Fruit fly (Drosophila melanogaster) whole organism, embryonic: ENCODE measurements around the gene CG13601.

Source experiments
- Antp ChIP-seq: fragments of 200-800 bp; sonication (Bioruptor generic); optimal IDR thresholded peaks from 3 replicates; lab custom pipeline; 2016; ENCODE audit warnings: missing biosample characterization, missing genetic modification characterization
- CG10147 ChIP-seq: fragments of 200-800 bp; sonication (Bioruptor generic); optimal IDR thresholded peaks from 2 replicates; lab custom pipeline; 2019; ENCODE audit warnings: missing biosample characterization, mild to moderate bottlenecking, missing genetic modification characterization, moderate library complexity
- CG10209 ChIP-seq: fragments of 200-800 bp; sonication (Bioruptor generic); optimal IDR thresholded peaks from 3 replicates; lab custom pipeline; 2017; ENCODE audit warnings: missing biosample characterization, mild to moderate bottlenecking, missing genetic modification characterization, missing genetic modification reagents
- CG10366 ChIP-seq: fragments of 200-800 bp; sonication (Bioruptor generic); IDR thresholded peaks from 2 replicates; pipeline ENCODE4 v1.3.6; 2022; ENCODE audit warnings: missing biosample characterization, missing genetic modification characterization
- CG10543 ChIP-seq: fragments of 200-800 bp; sonication (Bioruptor generic); optimal IDR thresholded peaks from 3 replicates; lab custom pipeline; 2017; ENCODE audit warnings: missing biosample characterization, mild to moderate bottlenecking, missing genetic modification characterization, moderate library complexity
- CG11093 ChIP-seq: fragments of 200-800 bp; sonication (Bioruptor generic); IDR thresholded peaks from 3 replicates; pipeline ENCODE4 v1.3.6; 2022; ENCODE audit warnings: missing biosample characterization, missing genetic modification characterization
- CG11398 ChIP-seq: fragments of 200-800 bp; sonication (Bioruptor generic); optimal IDR thresholded peaks from 2 replicates; lab custom pipeline; 2016; ENCODE audit warnings: missing biosample characterization, missing genetic modification characterization
- CG11723 ChIP-seq: fragments of 200-800 bp; sonication (Bioruptor generic); optimal IDR thresholded peaks from 2 replicates; lab custom pipeline; 2017; ENCODE audit warnings: missing biosample characterization, mild to moderate bottlenecking, missing genetic modification characterization
- CG13287 ChIP-seq: fragments of 200-800 bp; sonication (Bioruptor generic); IDR thresholded peaks from 2 replicates; pipeline ENCODE4 v1.3.6; 2022; ENCODE audit warnings: missing biosample characterization, missing genetic modification characterization; ENCODE audit not compliant: partially characterized antibody
- CG13775 ChIP-seq: fragments of 200-800 bp; sonication (Bioruptor generic); optimal IDR thresholded peaks from 3 replicates; lab custom pipeline; 2017; ENCODE audit warnings: missing biosample characterization, mild to moderate bottlenecking, missing genetic modification characterization
- CG14667 ChIP-seq: fragments of 200-800 bp; sonication (Bioruptor generic); IDR thresholded peaks from 2 replicates; pipeline ENCODE4 v1.3.6; 2022; ENCODE audit warnings: missing biosample characterization, missing genetic modification characterization
- CG17328 ChIP-seq: fragments of 200-800 bp; sonication (Bioruptor generic); IDR thresholded peaks from 2 replicates; pipeline ENCODE4 v1.3.6; 2022; ENCODE audit warnings: missing biosample characterization, missing genetic modification characterization
- CG1792 ChIP-seq: fragments of 200-800 bp; sonication (Bioruptor generic); optimal IDR thresholded peaks from 2 replicates; lab custom pipeline; 2016; ENCODE audit warnings: missing biosample characterization, missing genetic modification characterization
- CG18476 ChIP-seq: fragments of 200-800 bp; sonication (Bioruptor generic); optimal IDR thresholded peaks from 2 replicates; lab custom pipeline; 2016; ENCODE audit warnings: missing biosample characterization, mild to moderate bottlenecking, missing genetic modification characterization
- CG3281 ChIP-seq: fragments of 200-800 bp; sonication (Bioruptor generic); optimal IDR thresholded peaks from 3 replicates; lab custom pipeline; 2017; ENCODE audit warnings: missing biosample characterization, mild to moderate bottlenecking, missing genetic modification characterization
- CG34422 ChIP-seq: fragments of 200-800 bp; sonication (Bioruptor generic); IDR thresholded peaks from 3 replicates; pipeline ENCODE4 v1.3.6; 2022; ENCODE audit warnings: missing biosample characterization, missing genetic modification characterization
- CG3847 ChIP-seq: fragments of 200-800 bp; sonication (Bioruptor generic); IDR thresholded peaks from 2 replicates; pipeline ENCODE4 v1.3.6; 2022; ENCODE audit warnings: missing biosample characterization, missing genetic modification characterization
- CG4282 ChIP-seq: fragments of 200-800 bp; sonication (Bioruptor generic); optimal IDR thresholded peaks from 2 replicates; lab custom pipeline; 2016; ENCODE audit warnings: missing biosample characterization, missing genetic modification characterization
- CG7786 ChIP-seq: fragments of 200-800 bp; sonication (Bioruptor generic); optimal IDR thresholded peaks from 2 replicates; lab custom pipeline; 2016; ENCODE audit warnings: missing biosample characterization, missing genetic modification characterization
- CG8478 ChIP-seq: fragments of >200 bp; optimal IDR thresholded peaks from 2 replicates; lab custom pipeline; 2018
- Deaf1 ChIP-seq: fragments of 200-800 bp; optimal IDR thresholded peaks from 3 replicates; lab custom pipeline; 2019; ENCODE audit warnings: missing biosample characterization, mild to moderate bottlenecking, missing genetic modification characterization, moderate library complexity
- H2.0 ChIP-seq: fragments of 200-800 bp; sonication (Bioruptor generic); IDR thresholded peaks from 2 replicates; pipeline ENCODE4 v1.3.6; 2022; ENCODE audit warnings: missing biosample characterization, missing genetic modification characterization
- Hmr ChIP-seq: fragments of 200-800 bp; sonication (Bioruptor generic); optimal IDR thresholded peaks from 3 replicates; lab custom pipeline; 2017; ENCODE audit warnings: mild to moderate bottlenecking, missing biosample characterization, missing genetic modification reagents, missing genetic modification characterization
- Hr51 ChIP-seq, 2 experiments: fragments of 200-800 bp; sonication (Bioruptor generic); optimal IDR thresholded peaks; 2 replicates in 1 of 2; 3 replicates in 1 of 2; lab custom pipeline; 2016 to 2018; ENCODE audit warnings: missing biosample characterization in 2 of 2, missing genetic modification characterization in 2 of 2, mild to moderate bottlenecking in 1 of 2, moderate library complexity in 1 of 2
- Hsf ChIP-seq: fragments of 200-800 bp; sonication (Bioruptor generic); optimal IDR thresholded peaks from 3 replicates; lab custom pipeline; 2016; ENCODE audit warnings: missing biosample characterization, missing genetic modification characterization
- Kr ChIP-seq: fragments of 200-800 bp; sonication (Bioruptor generic); optimal IDR thresholded peaks from 2 replicates; lab custom pipeline; 2017; ENCODE audit warnings: missing biosample characterization, mild to moderate bottlenecking, missing genetic modification characterization
- MESR4 ChIP-seq: fragments of 200-800 bp; sonication (Bioruptor generic); optimal IDR thresholded peaks from 2 replicates; lab custom pipeline; 2018; ENCODE audit warnings: missing biosample characterization, mild to moderate bottlenecking, missing genetic modification characterization, moderate library complexity
- Rx ChIP-seq: fragments of 200-800 bp; sonication (Bioruptor generic); IDR thresholded peaks from 2 replicates; pipeline ENCODE4 v1.3.6; 2022; ENCODE audit warnings: missing biosample characterization, missing genetic modification characterization
- Trl ChIP-seq, 3 experiments: fragments of >200 bp in 2 of 3; fragments of 200-800 bp in 1 of 3; sonication (Bioruptor generic) in 1 of 3; optimal IDR thresholded peaks; 2 replicates in 1 of 3; 3 replicates in 2 of 3; lab custom pipeline; 2016 to 2017; ENCODE audit warnings: missing biosample characterization in 1 of 3, missing genetic modification characterization in 1 of 3
- chinmo ChIP-seq: fragments of 200-800 bp; sonication (Bioruptor generic); IDR thresholded peaks from 4 replicates; pipeline ENCODE4 v1.3.6; 2022; ENCODE audit warnings: missing biosample characterization, missing genetic modification characterization; ENCODE audit not compliant: partially characterized antibody
- crp ChIP-seq, 2 experiments: fragments of 200-800 bp; sonication (Bioruptor generic); optimal IDR thresholded peaks; 2 replicates in 1 of 2; 3 replicates in 1 of 2; lab custom pipeline; 2017; ENCODE audit warnings: missing biosample characterization in 2 of 2, missing genetic modification characterization in 2 of 2, mild to moderate bottlenecking in 1 of 2, moderate library complexity in 1 of 2
- fd3F ChIP-seq: fragments of 200-800 bp; sonication (Bioruptor generic); optimal IDR thresholded peaks from 2 replicates; lab custom pipeline; 2018; ENCODE audit warnings: missing biosample characterization, mild to moderate bottlenecking, missing genetic modification characterization, moderate library complexity
- gcm ChIP-seq: fragments of 200-800 bp; sonication (Bioruptor generic); optimal IDR thresholded peaks from 2 replicates; lab custom pipeline; 2019; ENCODE audit warnings: missing biosample characterization, mild to moderate bottlenecking, missing genetic modification characterization, moderate library complexity
- grn ChIP-seq: fragments of 200-800 bp; sonication (Bioruptor generic); optimal IDR thresholded peaks from 3 replicates; lab custom pipeline; 2017; ENCODE audit warnings: missing biosample characterization, missing genetic modification characterization
- lola ChIP-seq, 3 experiments: fragments of >200 bp in 2 of 3; fragments of 200-800 bp in 1 of 3; sonication (Bioruptor generic) in 1 of 3; optimal IDR thresholded peaks; 2 replicates each; lab custom pipeline; 2017 to 2019; ENCODE audit warnings: missing biosample characterization in 3 of 3, missing genetic modification characterization in 3 of 3, mild to moderate bottlenecking in 1 of 3, moderate library complexity in 1 of 3
- odd ChIP-seq: fragments of 200-800 bp; sonication (Bioruptor generic); optimal IDR thresholded peaks from 2 replicates; lab custom pipeline; 2017; ENCODE audit warnings: missing biosample characterization, mild to moderate bottlenecking, missing genetic modification characterization
- phol ChIP-seq: fragments of 200-800 bp; sonication (Bioruptor generic); optimal IDR thresholded peaks from 3 replicates; lab custom pipeline; 2018; ENCODE audit warnings: missing biosample characterization, mild to moderate bottlenecking, missing genetic modification characterization, moderate library complexity
- prd ChIP-seq, 3 experiments: fragments of >200 bp in 2 of 3; fragments of 200-800 bp in 1 of 3; sonication (Bioruptor generic) in 1 of 3; optimal IDR thresholded peaks in 2 of 3; IDR thresholded peaks in 1 of 3; 2 replicates in 2 of 3; 3 replicates in 1 of 3; pipeline versions ENCODE4 v1.3.6 to Lab custom; 2017 to 2022; ENCODE audit warnings: missing biosample characterization in 1 of 3, missing genetic modification characterization in 1 of 3
- pum ChIP-seq: fragments of 200-800 bp; sonication (Bioruptor generic); optimal IDR thresholded peaks from 2 replicates; lab custom pipeline; 2016; ENCODE audit warnings: missing biosample characterization, missing genetic modification characterization
- ranshi ChIP-seq: fragments of 200-800 bp; sonication (Bioruptor generic); IDR thresholded peaks from 2 replicates; pipeline ENCODE4 v1.3.6; 2022; ENCODE audit warnings: missing biosample characterization, missing genetic modification characterization
- rib ChIP-seq: fragments of 200-800 bp; sonication (Bioruptor generic); IDR thresholded peaks from 2 replicates; pipeline ENCODE4 v1.3.6; 2022; ENCODE audit warnings: missing biosample characterization, missing genetic modification characterization
- sima ChIP-seq: fragments of 200-800 bp; sonication (Bioruptor generic); optimal IDR thresholded peaks from 2 replicates; lab custom pipeline; 2016; ENCODE audit warnings: missing biosample characterization, missing genetic modification characterization
- sna ChIP-seq: fragments of 200-800 bp; sonication (Bioruptor generic); IDR thresholded peaks from 2 replicates; pipeline ENCODE4 v1.3.6; 2022; ENCODE audit warnings: missing biosample characterization, missing genetic modification characterization; ENCODE audit not compliant: partially characterized antibody
- so ChIP-seq: fragments of 200-800 bp; sonication (Bioruptor generic); IDR thresholded peaks from 3 replicates; pipeline ENCODE4 v1.3.6; 2022; ENCODE audit warnings: missing biosample characterization, missing genetic modification characterization
- stwl ChIP-seq: fragments of 200-800 bp; sonication (Bioruptor generic); optimal IDR thresholded peaks from 3 replicates; lab custom pipeline; 2018; ENCODE audit warnings: missing biosample characterization, mild to moderate bottlenecking, missing genetic modification characterization, moderate library complexity
- tin ChIP-seq: fragments of 200-800 bp; sonication (Bioruptor generic); optimal IDR thresholded peaks from 3 replicates; lab custom pipeline; 2016; ENCODE audit warnings: missing biosample characterization, missing genetic modification characterization
- ttk ChIP-seq: fragments of 200-800 bp; sonication (Bioruptor generic); IDR thresholded peaks from 2 replicates; pipeline ENCODE4 v2.1.2; 2022; ENCODE audit warnings: missing biosample characterization, missing genetic modification characterization
- vvl ChIP-seq: fragments of 200-800 bp; sonication (Bioruptor generic); IDR thresholded peaks from 2 replicates; pipeline ENCODE4 v1.3.6; 2022; ENCODE audit warnings: missing biosample characterization, missing genetic modification characterization

The CG13601 gene

DNA sequence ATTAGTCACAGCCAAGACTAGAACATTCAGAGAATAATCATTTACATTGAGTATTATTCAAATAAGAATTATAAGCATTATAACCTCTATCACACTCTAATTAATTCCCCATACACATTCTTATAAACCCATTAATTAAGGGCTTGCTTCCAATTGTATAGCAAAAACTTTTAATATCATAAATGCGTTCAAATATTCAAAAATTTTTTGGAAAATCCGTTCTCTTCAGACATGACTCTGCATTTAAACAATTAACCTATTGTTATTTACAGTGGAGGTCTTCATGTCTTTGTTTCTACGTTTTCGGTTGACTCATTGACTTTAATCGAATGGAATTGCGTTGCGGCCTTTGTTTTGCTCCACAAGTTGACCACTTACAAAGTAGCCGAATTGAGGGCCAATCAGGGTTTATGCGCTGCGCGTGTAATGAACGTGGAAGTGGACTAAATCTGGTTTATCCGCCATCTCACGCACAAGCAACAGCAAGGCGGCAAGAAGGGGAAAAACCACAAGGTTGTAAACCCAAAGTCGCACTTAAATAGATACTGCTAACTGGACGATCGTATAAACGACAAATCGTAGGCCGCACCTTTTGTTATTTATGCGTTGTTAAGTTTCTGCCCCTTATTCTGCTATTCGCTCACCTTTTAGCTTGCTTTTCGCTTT lies 6.4 kb downstream of the CG13601 start (continued):
- TF ChIP-seq CG4282 (GFP tag; lab: Kevin White, UChicago) (no peak), Trl (optimal IDR thresholded peaks at IDR 0.05; lab: Kevin White, UChicago) (no peak), Trl (GFP tag; optimal IDR thresholded peaks at IDR 0.05; lab: Kevin White, UChicago) (peak; percentile 14), so (peak; percentile 80), CG10543 (GFP tag; lab: Kevin White, UChicago) (peak; percentile 83), CG11398 (GFP tag; lab: Kevin White, UChicago) (peak; percentile 49), Hr51 (GFP tag; optimal IDR thresholded peaks at IDR 0.05; lab: Kevin White, UChicago) (peak; percentile 17 to 59), CG11093 (GFP tag; lab: Robert Waterston, UW) (0 out of 3 replicates have a peak, but pooled peaks have one; percentile 16), Hsf (GFP tag; lab: Kevin White, UChicago) (peak; percentile 17), Rx (GFP tag; lab: Robert Waterston, UW) (peak; percentile 33), CG18476 (GFP tag; lab: Kevin White, UChicago) (no peak), CG11723 (no peak), phol (peak; percentile 16), rib (GFP tag; lab: Robert Waterston, UW) (peak; percentile 93), ranshi (GFP tag; lab: Robert Waterston, UW) (peak; percentile 63; the same call in 1 of the 2 replicates), CG17328 (peak; percentile 48; the same call in 1 of the 2 replicates), tin (GFP tag; lab: Kevin White, UChicago) (peak; percentile 20), CG13775 (GFP tag; lab: Kevin White, UChicago) (no peak), CG14667 (GFP tag; lab: Robert Waterston, UW) (no peak), CG8478 (lab: Kevin White, UChicago) (no peak), sna (GFP tag; lab: Robert Waterston, UW) (no peak), CG34422 (GFP tag; lab: Robert Waterston, UW) (peak; percentile 62; the same call in 1 of the 3 replicates), lola (GFP tag; optimal IDR thresholded peaks at IDR 0.05; lab: Kevin White, UChicago) (no peak), grn (GFP tag; lab: Kevin White, UChicago) (peak; percentile 8), odd (no peak), gcm (GFP tag; lab: Kevin White, UChicago) (no peak), pum (GFP tag; lab: Kevin White, UChicago) (peak; percentile 24), CG3847 (peak; percentile 57), Deaf1 (tag; lab: Kevin White, UChicago) (no peak), vvl (GFP tag; lab: Robert Waterston, UW) (peak; percentile 73), CG7786 (peak; percentile 50), CG3281 (GFP tag; lab: Kevin White, UChicago) (peak; percentile 54), CG1792 (GFP tag; lab: Kevin White, UChicago) (peak; percentile 40), chinmo (GFP tag; lab: Robert Waterston, UW) (peak; percentile 88; the same call in 3 of the 4 replicates), MESR4 (GFP tag; lab: Kevin White, UChicago) (no peak), prd (optimal IDR thresholded peaks at IDR 0.05; lab: Kevin White, UChicago) (no peak), prd (GFP tag; IDR thresholded peaks at IDR 0.05; lab: Robert Waterston, UW) (0 out of 3 replicates have a peak, but pooled peaks have one; percentile 49), fd3F (GFP tag; lab: Kevin White, UChicago) (peak; percentile 57), stwl (tag; lab: Kevin White, UChicago) (no peak), CG10147 (GFP tag; lab: Kevin White, UChicago) (peak; percentile 60), sima (GFP tag; lab: Kevin White, UChicago) (no peak), crp (GFP tag; optimal IDR thresholded peaks at IDR 0.05; lab: Kevin White, UChicago) (no peak), CG10209 (no peak), Kr (GFP tag; lab: Kevin White, UChicago) (no peak), Antp (GFP tag; lab: Kevin White, UChicago) (peak; percentile 40), H2.0 (GFP tag; lab: Robert Waterston, UW) (peak; percentile 44), Hmr (GFP tag; lab: Kevin White, UChicago) (peak; percentile 71), ttk (GFP tag; lab: Robert Waterston, UW) (peak; percentile 37; the same call in 1 of the 2 replicates), CG13287 (no peak), CG10366 (GFP tag; lab: Robert Waterston, UW) (peak; percentile 54)
